Worm (Caenorhabditis elegans): ENCODE data around the gene ucp-4.

- TF ChIP-seq nhr-76 (tag; optimal IDR thresholded peaks at IDR 0.05), result no peak
- TF ChIP-seq ztf-11 (tag; optimal IDR thresholded peaks at IDR 0.05), result no peak
- TF ChIP-seq unc-62 (GFP tag; optimal IDR thresholded peaks at IDR 0.05), result no peak
- no peak for TF ChIP-seq nhr-28 (tag; optimal IDR thresholded peaks at IDR 0.05)
- TF ChIP-seq elt-1 (tag; optimal IDR thresholded peaks at IDR 0.05; ENCODE audit: borderline replicate concordance, insufficient read depth), result no peak
- no peak for TF ChIP-seq sptf-1 (tag; optimal IDR thresholded peaks at IDR 0.05)
- no peak for TF ChIP-seq elt-3 (tag; optimal IDR thresholded peaks at IDR 0.05)
- no peak for TF ChIP-seq lin-13 (tag; optimal IDR thresholded peaks at IDR 0.05)
Measured at ce11 chrV:9356345-9356744, 22.2 kb downstream of the ucp-4 start, which contains the start of gene ttr-49.

Measured in whole organism, mixed stage, embryonic.